Fruit fly (Drosophila melanogaster): ENCODE data around the gene Mcm10.

The Mcm10 gene

dm6 chr2L:21214961-21215362, 35.2 kb downstream of the Mcm10 start (continued):
- TF ChIP-seq nerfin-2 (GFP tag; IDR thresholded peaks at IDR 0.05; ENCODE audit: partially characterized antibody) (peak; percentile 21; the same call in 1 of the 2 replicates), Eip74EF (GFP tag; optimal IDR thresholded peaks at IDR 0.05) (no peak), gfzf (GFP tag; optimal IDR thresholded peaks at IDR 0.05) (no peak), CG33213 (GFP tag; optimal IDR thresholded peaks at IDR 0.05) (peak; percentile 71), CG9797 (GFP tag; optimal IDR thresholded peaks at IDR 0.05) (no peak), ham (GFP tag; IDR thresholded peaks at IDR 0.05) (no peak), CG4360 (GFP tag; IDR thresholded peaks at IDR 0.05) (no peak), inv (GFP tag; IDR thresholded peaks at IDR 0.05; ENCODE audit: partially characterized antibody) (no peak), danr (GFP tag; IDR thresholded peaks at IDR 0.05) (no peak), CG18619 (GFP tag; optimal IDR thresholded peaks at IDR 0.05) (no peak), CG3995 (GFP tag; optimal IDR thresholded peaks at IDR 0.05) (peak; percentile 53), CG17912 (GFP tag; optimal IDR thresholded peaks at IDR 0.05) (no peak), CG10543 (GFP tag; optimal IDR thresholded peaks at IDR 0.05) (no peak), oc (tag; optimal IDR thresholded peaks at IDR 0.05) (no peak), CG42726 (GFP tag; IDR thresholded peaks at IDR 0.05; ENCODE audit: partially characterized antibody) (peak; percentile 58), CG43689 (GFP tag; IDR thresholded peaks at IDR 0.05) (no peak), CG7786 (GFP tag; optimal IDR thresholded peaks at IDR 0.05) (peak; percentile 34), CG17328 (GFP tag; IDR thresholded peaks at IDR 0.05) (peak; percentile 57), hkb (optimal IDR thresholded peaks at IDR 0.05) (no peak), hkb (GFP tag; IDR thresholded peaks at IDR 0.05) (peak; percentile 43), gcm2 (GFP tag; optimal IDR thresholded peaks at IDR 0.05) (no peak), CG10462 (GFP tag; optimal IDR thresholded peaks at IDR 0.05) (no peak), fd3F (GFP tag; optimal IDR thresholded peaks at IDR 0.05) (no peak), tin (GFP tag; optimal IDR thresholded peaks at IDR 0.05) (peak; percentile 39), en (GFP tag; optimal IDR thresholded peaks at IDR 0.05) (no peak), tll (GFP tag; optimal IDR thresholded peaks at IDR 0.05) (no peak), ERR (GFP tag; optimal IDR thresholded peaks at IDR 0.05) (peak; percentile 24), YL-1 (GFP tag; optimal IDR thresholded peaks at IDR 0.05) (no peak), pita (GFP tag; optimal IDR thresholded peaks at IDR 0.05) (no peak), zen (tag; optimal IDR thresholded peaks at IDR 0.05) (peak; percentile 62), Hr3 (GFP tag; optimal IDR thresholded peaks at IDR 0.05) (no peak), Hr51 (GFP tag; optimal IDR thresholded peaks at IDR 0.05) (peak in 1 of 2 experiments; percentile 65), dysf (GFP tag; IDR thresholded peaks at IDR 0.05) (no peak), slp2 (GFP tag; optimal IDR thresholded peaks at IDR 0.05) (no peak), Asciz (GFP tag; optimal IDR thresholded peaks at IDR 0.05) (no peak), CG12236 (GFP tag; optimal IDR thresholded peaks at IDR 0.05) (no peak), CG12744 (GFP tag; optimal IDR thresholded peaks at IDR 0.05) (peak; percentile 10), ATbp (GFP tag; optimal IDR thresholded peaks at IDR 0.05) (peak; percentile 13), maf-S (GFP tag; optimal IDR thresholded peaks at IDR 0.05) (no peak), CG17568 (GFP tag; optimal IDR thresholded peaks at IDR 0.05) (no peak), CG4328 (GFP tag; optimal IDR thresholded peaks at IDR 0.05) (no peak), NC2β (GFP tag; optimal IDR thresholded peaks at IDR 0.05) (peak; percentile 56), CG14014 (GFP tag; IDR thresholded peaks at IDR 0.05) (0 out of 2 replicates have a peak, but pooled peaks have one; percentile 17), CG12391 (tag; optimal IDR thresholded peaks at IDR 0.05) (no peak), CG10267 (tag; optimal IDR thresholded peaks at IDR 0.05) (no peak), CG16815 (GFP tag; optimal IDR thresholded peaks at IDR 0.05) (peak; percentile 5), CG34224 (GFP tag; IDR thresholded peaks at IDR 0.05; ENCODE audit: partially characterized antibody) (0 out of 3 replicates have a peak, but pooled peaks have one; percentile 37), pnt (GFP tag; optimal IDR thresholded peaks at IDR 0.05) (peak; percentile 22), pros (GFP tag; optimal IDR thresholded peaks at IDR 0.05) (peak; percentile 87), insv (GFP tag; optimal IDR thresholded peaks at IDR 0.05) (peak in 1 of 2 experiments; percentile 0)
